Worm (Caenorhabditis elegans): ENCODE data around the gene F42H10.3.

The F42H10.3 gene

DNA sequence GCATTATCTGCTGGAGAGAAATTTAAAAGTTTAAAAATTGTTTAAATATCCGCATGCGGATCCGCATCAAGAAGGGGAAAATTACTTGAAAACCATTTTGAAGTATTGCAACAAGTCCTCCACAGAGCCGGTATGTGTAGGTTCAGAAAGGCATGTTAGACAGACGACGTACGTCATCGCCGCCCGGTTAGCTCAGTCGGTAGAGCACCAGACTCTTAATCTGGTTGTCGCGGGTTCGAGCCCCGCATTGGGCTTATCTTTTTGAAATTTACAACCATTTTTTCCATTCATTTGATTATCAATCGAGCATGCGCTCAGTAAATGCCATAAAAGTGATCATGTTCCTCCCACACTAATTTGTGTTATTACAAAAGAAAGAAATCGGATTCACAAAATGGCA is 10.7 kb upstream of the F42H10.3 start:
- no peak for TF ChIP-seq unc-62 (GFP tag; optimal IDR thresholded peaks at IDR 0.05)

ce11 chrIII:8479322-8479864 is 4.6 kb upstream of the F42H10.3 start:
- TF ChIP-seq unc-62 (GFP tag; optimal IDR thresholded peaks at IDR 0.05), result no peak

ce11 chrIII:8480355-8480754 is 3.6 kb upstream of the F42H10.3 start, which contains the start of gene F42H10.6:
F42H10.6 (minus strand) TSS chrIII:8480455.
- TF ChIP-seq unc-62 (GFP tag; optimal IDR thresholded peaks at IDR 0.05), result no peak

DNA sequence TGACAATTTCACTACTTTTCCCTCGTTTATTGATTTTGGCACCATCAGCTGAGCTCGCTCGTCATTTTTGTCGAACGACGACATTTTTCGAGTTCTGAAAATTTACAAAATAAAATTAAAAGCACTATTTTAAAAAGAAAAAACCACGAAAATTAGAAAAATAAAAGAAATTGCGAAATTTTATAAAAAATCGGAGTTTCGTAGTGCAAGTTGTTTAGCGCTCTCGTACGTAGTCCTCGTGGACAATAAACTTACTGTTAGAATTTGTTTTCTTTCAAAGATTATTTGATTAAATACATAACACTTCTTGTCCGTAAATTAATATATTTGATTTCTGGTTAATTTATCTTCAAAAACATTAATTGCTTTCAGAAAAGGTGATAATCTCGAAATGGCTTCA is 6.3 kb downstream of the F42H10.3 start, which contains the start of the genes ess-2 and F42H10.2:
Gene ess-2 (minus strand): TSS at position 99 of the 400 bp plus-strand sequence.
Gene F42H10.2 (plus strand): TSS at position 367 of the 400 bp plus-strand sequence.
- no peak for TF ChIP-seq unc-62 (GFP tag; optimal IDR thresholded peaks at IDR 0.05)

DNA sequence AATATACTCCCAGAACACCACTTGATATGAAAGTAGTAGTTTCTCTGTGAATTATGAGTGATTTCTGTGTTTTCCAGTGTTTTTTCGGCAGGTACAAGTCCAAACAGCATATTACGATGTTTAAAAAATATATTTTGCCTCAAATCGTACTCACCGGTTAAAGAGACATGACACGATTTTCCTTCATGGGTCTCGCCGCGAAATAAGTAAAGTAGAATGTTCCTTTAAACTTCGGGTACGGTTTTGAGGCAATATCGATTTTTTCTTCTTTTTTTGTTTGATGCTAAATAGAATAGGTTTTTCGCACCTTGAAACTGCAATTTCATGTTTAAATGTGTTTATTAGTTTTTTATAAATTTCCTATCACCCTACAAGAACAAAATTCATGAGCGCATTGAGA is 8.0 kb downstream of the F42H10.3 start:
- TF ChIP-seq unc-62 (GFP tag; optimal IDR thresholded peaks at IDR 0.05), result no peak

- no peak for TF ChIP-seq unc-62 (GFP tag; optimal IDR thresholded peaks at IDR 0.05)
Measured at ce11 chrIII:8494708-8495107, 10.8 kb downstream of the F42H10.3 start, which contains the start of gene pac-1. pac-1 (plus strand) TSS chrIII:8495008.

ce11 chrIII:8503341-8503740 is 19.4 kb downstream of the F42H10.3 start:
- no peak for TF ChIP-seq unc-62 (GFP tag; optimal IDR thresholded peaks at IDR 0.05)

DNA sequence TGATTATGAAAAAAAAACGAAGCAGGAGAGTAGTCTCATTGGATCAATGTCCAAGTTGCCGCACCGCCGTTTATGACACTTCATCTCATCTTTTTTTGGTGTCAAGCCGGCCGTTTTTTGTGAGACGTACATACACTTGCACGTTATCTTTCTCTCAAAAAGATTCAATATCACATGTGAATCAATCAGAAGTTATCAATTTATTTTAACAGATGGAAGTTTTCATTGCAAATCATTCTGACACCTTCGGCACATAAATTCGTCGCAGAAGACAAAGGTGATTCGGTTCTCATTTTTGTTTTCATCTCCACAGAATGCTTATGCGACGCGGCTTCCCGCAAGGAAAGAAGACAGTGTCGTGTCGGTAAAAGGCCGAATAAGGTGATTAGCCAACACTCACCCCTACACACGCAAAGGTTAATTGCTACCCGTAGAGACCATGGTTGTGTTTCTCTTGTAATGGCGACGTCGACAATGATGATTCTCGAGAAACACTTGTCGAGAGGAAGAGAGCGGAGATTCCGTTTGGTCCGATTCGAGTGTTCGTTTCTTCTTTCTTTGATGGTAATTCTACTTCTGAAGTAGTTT is 20.3 kb downstream of the F42H10.3 start:
- no peak for TF ChIP-seq unc-62 (GFP tag; optimal IDR thresholded peaks at IDR 0.05)

DNA sequence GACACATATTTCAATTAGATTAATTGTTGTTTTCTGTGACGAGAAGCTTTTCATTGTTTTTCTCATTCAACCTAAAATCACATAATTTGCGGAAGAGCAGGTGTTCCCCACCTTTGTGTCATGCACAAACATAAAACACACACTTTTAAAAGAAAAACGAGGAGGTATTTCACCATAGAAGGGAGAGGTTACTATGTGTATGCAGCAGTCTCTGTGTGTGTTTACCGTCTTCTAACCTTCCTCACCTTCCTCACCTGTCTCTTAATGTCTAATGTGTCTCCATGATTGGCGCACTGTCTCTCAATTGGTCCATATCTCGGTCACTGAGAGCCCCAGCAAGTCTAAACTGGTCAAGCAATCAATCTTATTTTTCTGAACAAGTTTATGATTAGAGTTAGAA is 22.4 kb downstream of the F42H10.3 start:
- no peak for TF ChIP-seq unc-62 (GFP tag; optimal IDR thresholded peaks at IDR 0.05)

DNA sequence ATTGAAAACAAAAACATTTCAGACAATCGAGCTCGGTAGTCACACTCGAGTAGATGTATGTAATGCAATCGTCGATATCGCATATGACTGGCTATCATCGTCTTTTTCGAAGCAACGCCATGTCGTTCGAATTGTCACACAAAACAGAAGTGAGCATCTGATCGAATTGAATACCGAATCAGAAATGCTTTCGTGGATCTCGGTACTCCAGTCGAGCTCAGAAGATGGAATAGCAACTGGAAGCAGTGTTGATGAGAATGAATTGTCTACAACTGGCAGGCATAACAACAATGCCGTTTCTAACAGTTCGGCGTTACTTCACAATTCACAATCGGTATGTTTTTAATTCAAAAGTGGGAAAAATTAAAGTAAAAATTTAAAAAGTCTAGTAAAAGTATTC is 25.3 kb downstream of the F42H10.3 start:
- no peak for TF ChIP-seq unc-62 (GFP tag; optimal IDR thresholded peaks at IDR 0.05)

- TF ChIP-seq unc-62 (GFP tag; optimal IDR thresholded peaks at IDR 0.05), result no peak
Measured at ce11 chrIII:8509644-8510393, 25.9 kb downstream of the F42H10.3 start.

DNA sequence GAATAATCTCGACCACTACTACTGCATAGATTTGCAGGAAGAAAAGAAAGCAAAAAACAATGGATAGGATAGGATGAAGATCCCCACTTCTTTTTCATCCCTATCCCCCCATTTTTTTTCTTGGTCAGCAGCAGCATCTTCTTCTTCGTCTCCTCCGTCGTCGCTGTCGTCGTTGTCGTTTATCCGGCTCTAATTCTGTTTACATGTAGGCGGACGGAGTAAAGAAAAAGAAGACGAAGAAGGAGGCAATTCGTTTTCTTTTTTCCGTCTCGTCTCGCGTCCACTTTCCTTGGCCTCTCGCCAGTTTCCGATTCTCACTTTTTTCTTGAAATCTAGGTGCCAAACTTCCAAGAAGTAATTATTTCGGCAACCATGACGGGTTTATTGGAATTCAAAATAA is 27.8 kb downstream of the F42H10.3 start:
- no peak for TF ChIP-seq unc-62 (GFP tag; optimal IDR thresholded peaks at IDR 0.05)

DNA sequence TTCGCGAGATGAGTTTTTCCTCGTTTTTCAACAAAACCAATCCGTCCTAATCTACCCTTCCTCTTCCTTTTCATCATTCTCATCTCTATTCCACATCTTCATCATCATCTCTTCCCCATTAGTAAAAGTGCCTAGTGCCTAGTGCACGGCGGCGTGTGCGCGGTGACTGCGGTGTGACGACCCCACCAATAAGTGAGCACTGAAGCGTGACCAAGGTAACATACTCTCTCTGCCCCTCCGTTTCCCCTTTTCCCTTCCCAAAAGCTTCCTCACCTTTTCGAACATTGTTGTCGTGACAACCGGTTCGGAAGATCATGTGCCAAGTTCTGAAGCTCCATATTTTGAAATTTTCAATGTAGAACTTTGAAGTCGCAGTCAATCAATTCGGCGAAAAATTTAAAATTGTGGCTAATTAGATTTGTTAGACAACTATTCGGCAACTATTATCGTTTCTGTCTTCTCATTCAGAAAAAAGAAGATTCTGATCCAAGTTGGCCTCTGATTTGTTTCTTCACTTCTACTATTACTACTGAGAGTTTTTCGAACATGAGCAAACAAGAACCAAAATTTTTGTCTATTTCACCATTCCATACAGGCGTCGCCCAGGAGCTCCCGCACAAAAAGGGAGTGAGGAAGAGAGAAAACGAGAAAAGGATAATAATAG is 28.5 kb downstream of the F42H10.3 start:
- TF ChIP-seq unc-62 (GFP tag; optimal IDR thresholded peaks at IDR 0.05), result no peak

DNA sequence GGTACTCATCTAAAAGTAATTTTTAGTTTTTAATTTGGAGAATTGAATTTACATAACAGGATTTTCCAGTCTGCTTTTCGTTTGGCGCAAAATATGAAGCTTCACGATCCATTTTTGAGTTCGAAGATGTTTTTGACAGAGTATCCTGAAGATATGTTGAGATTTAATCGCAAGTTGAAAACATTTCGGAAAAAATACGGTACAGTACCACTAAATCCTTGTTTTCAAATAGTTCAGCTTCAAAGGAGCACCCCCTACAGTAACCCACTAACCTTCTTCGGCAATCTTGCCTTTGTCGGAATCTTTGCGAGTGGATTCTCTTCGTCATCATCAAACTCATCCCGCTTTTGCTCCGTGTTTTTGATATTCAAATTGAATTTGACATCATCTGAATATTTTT is 35.0 kb downstream of the F42H10.3 start:
- TF ChIP-seq unc-62 (GFP tag; optimal IDR thresholded peaks at IDR 0.05), result no peak

ce11 chrIII:8519886-8520285 is 35.9 kb downstream of the F42H10.3 start, which contains the start of gene ZC21.8:
ZC21.8 (minus strand) TSS chrIII:8519986.
- TF ChIP-seq unc-62 (GFP tag; optimal IDR thresholded peaks at IDR 0.05), result no peak

ce11 chrIII:8520589-8520988 is 36.6 kb downstream of the F42H10.3 start:
- TF ChIP-seq unc-62 (GFP tag; optimal IDR thresholded peaks at IDR 0.05), result no peak

Data from whole organism, dauer.